Worm (Caenorhabditis elegans): Measurements from ENCODE around the gene vmo-1.

DNA sequence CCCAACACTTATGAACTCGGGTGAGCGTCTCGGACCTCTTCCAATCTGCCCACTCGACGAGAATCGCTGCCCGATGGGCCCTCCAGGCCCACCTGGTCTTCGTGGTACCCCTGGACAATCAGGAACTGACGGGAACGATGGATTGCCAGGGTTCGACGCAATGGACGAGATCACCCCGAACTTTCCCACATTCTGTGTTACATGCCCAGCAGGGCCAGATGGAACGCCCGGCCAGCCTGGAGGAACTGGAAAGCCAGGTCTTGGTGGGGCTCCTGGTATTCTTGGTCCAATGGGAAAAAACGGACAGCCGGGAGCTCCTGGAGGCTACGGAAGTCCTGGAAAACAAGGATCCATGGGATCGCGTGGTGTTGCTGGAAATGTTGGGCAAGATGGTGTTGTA, 47.8 kb upstream of the vmo-1 start:
- no peak for TF ChIP-seq dve-1 (tag; optimal IDR thresholded peaks at IDR 0.05)
- no peak for TF ChIP-seq ama-1 (optimal IDR thresholded peaks at IDR 0.05)
- TF ChIP-seq pha-4 (tag; optimal IDR thresholded peaks at IDR 0.05): no peak
- TF ChIP-seq ceh-9 (tag; optimal IDR thresholded peaks at IDR 0.05): no peak
- TF ChIP-seq fax-1 (tag; optimal IDR thresholded peaks at IDR 0.05): no peak
- no peak for TF ChIP-seq ceh-22 (tag; optimal IDR thresholded peaks at IDR 0.05)
- no peak for TF ChIP-seq dmd-4 (tag; optimal IDR thresholded peaks at IDR 0.05; ENCODE audit: borderline replicate concordance)
